Fruit fly (Drosophila melanogaster) whole organism, embryonic: Measurements from ENCODE around the gene AlaRS.

Source experiments
- CG9797 ChIP-seq: fragments of 200-800 bp; sonication (Bioruptor generic); optimal IDR thresholded peaks from 3 replicates; lab custom pipeline; 2018; ENCODE audit warnings: missing biosample characterization, mild to moderate bottlenecking, missing genetic modification characterization
- Fer3 ChIP-seq: fragments of 200-800 bp; sonication (Bioruptor generic); optimal IDR thresholded peaks from 2 replicates; lab custom pipeline; 2018; ENCODE audit warnings: missing biosample characterization, mild to moderate bottlenecking, missing genetic modification characterization, moderate library complexity
- Hr51 ChIP-seq, 2 experiments: fragments of 200-800 bp; sonication (Bioruptor generic); optimal IDR thresholded peaks; 2 replicates in 1 of 2; 3 replicates in 1 of 2; lab custom pipeline; 2016 to 2018; ENCODE audit warnings: missing biosample characterization in 2 of 2, missing genetic modification characterization in 2 of 2, mild to moderate bottlenecking in 1 of 2, moderate library complexity in 1 of 2
- NC2β ChIP-seq: fragments of 200-800 bp; sonication (Bioruptor generic); optimal IDR thresholded peaks from 2 replicates; lab custom pipeline; 2016; ENCODE audit warnings: missing biosample characterization, missing genetic modification characterization
- Rfx ChIP-seq: fragments of 200-800 bp; sonication (Bioruptor generic); IDR thresholded peaks from 2 replicates; pipeline ENCODE4 v1.3.6; 2022; ENCODE audit warnings: missing biosample characterization, missing genetic modification characterization
- gcm2 ChIP-seq: fragments of 200-800 bp; sonication (Bioruptor generic); optimal IDR thresholded peaks from 2 replicates; lab custom pipeline; 2016; ENCODE audit warnings: missing biosample characterization, missing genetic modification characterization
- usp ChIP-seq: fragments of >200 bp; optimal IDR thresholded peaks from 2 replicates; lab custom pipeline; 2017; ENCODE audit warnings: missing biosample characterization, missing genetic modification characterization

DNA sequence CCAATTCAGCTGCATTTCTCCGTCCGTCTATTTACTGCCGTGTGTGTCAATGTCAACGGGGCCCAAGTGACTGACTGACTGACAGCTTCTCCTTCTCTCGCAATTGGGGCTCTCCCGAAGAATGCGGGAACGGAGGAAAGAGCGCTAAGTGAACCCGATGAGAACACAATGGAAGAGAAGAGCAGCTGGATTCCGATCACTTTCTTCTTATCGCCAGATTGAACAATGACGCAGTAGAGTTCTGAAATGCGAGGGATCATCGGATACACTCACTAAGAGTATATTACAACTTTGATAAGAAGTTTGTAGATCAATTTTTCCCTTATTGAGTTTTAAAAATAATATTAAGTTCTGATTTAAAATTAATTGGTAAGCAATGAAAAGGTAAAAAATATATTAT lies 30.0 kb upstream of the AlaRS start, which contains the start of gene Naglu:
- no peak for TF ChIP-seq NC2β (GFP tag; lab: Kevin White, UChicago)
- no peak for TF ChIP-seq Hr51 (GFP tag; optimal IDR thresholded peaks at IDR 0.05; lab: Kevin White, UChicago)
- no peak for TF ChIP-seq gcm2 (GFP tag; lab: Kevin White, UChicago)
- TF ChIP-seq CG9797, result no peak
- TF ChIP-seq usp (GFP tag; lab: Kevin White, UChicago), result no peak
- TF ChIP-seq Rfx (GFP tag; lab: Robert Waterston, UW), result 0 out of 2 replicates have a peak, but pooled peaks have one; percentile 6
- no peak for TF ChIP-seq Fer3 (tag; lab: Kevin White, UChicago)
